Fruit fly (Drosophila melanogaster): Measurements from ENCODE around the gene bt.

DNA sequence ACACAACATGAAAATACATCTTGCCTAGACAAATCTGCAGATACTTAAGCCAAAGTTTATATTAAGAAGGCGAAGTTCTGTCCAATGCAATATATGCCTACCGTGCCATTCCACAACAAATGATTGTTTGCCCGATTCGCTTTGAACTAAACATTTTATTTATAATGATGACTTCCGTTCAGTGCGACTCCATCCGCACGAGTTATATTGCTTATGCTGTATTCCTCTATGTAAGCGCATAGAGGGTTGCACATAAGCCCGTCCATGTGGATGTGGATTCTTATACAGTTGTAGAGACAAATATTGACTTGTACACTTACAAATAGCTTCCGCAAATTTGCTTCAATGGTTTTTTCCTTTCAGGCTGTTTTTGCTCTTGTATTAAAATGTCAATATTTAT is 99.8 kb downstream of the bt start:
- TF ChIP-seq CG8632 (GFP tag; optimal IDR thresholded peaks at IDR 0.05), result no peak
- no peak for TF ChIP-seq CG11902 (GFP tag; optimal IDR thresholded peaks at IDR 0.05)
- no peak for TF ChIP-seq Sox102F (GFP tag; optimal IDR thresholded peaks at IDR 0.05)
- no peak for TF ChIP-seq CG11294 (GFP tag; IDR thresholded peaks at IDR 0.05)
- TF ChIP-seq CG16779 (tag; optimal IDR thresholded peaks at IDR 0.05), result no peak

All from whole organism, prepupa.